Worm (Caenorhabditis elegans): ENCODE results near the gene npr-35.

The npr-35 gene

DNA sequence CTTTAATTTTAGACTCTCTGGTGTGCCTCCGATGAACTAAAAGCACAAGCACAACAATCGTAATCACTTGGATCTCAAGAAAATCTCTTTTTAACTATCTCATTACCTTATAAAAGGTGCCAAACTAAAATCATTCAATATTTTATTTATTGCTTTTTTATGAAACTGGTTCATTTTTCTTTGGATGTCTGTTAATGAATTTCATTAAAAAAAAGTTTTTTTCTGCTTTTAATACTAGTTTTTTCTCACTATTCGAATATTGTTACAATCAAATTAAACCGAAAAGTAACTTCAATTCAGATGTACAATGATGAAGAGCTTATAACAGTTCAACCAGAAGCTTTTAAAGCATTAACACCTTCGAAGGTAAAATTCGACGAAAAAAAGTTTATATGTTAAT lies 32.1 kb downstream of the npr-35 start, which contains the start of gene swd-2.1 (continued):
- TF ChIP-seq daf-16 (GFP tag; optimal IDR thresholded peaks at IDR 0.05) (no peak), daf-16 (tag; optimal IDR thresholded peaks at IDR 0.05) (no peak)

DNA sequence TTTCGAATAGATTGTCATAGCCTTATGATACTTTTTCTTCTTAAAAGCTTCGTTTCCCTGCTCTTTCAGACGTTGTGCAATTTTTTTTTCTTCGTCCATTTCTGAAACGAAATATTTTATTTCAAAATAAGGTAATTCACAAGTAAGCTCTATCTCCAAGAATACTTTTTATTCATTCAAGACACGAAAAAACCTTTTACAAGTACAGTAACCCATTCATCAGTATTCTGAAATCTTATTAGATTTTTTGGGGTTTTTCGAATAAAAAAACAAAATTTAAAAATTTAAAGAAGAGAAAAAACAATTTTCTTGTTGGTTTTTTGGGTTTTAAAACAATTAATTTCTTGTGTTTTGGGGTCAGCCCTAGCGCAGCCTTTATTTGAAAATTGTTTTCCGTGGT lies 35.2 kb downstream of the npr-35 start, which contains the start of gene rpap-3:
rpap-3 (minus strand) TSS at position 101 of the 400 bp plus-strand sequence.
- TF ChIP-seq egl-43 (GFP tag; IDR thresholded peaks at IDR 0.05) = no peak
- TF ChIP-seq daf-16 (GFP tag; optimal IDR thresholded peaks at IDR 0.05) = peak in 1 of 2 experiments; percentile 0
- no peak for TF ChIP-seq daf-16 (tag; optimal IDR thresholded peaks at IDR 0.05)

DNA sequence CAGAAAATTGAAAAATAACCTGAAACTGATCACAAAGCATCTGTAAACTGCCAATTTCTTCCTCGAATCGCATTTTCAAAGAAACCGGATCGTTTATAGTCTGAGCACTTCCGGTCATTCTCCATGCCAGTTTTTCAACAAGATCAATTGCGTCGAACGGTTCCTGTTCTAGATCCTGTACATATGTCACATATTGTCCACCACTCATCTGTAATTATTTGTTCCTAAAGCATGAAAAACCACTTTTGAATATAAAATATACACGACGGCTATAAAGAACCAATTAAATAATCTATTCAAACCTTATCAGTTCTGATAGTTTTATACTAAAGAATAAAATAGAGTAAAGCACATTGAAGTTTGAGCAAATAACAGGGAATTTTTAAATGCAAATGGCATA lies 38.7 kb downstream of the npr-35 start, which contains the start of gene sec-10:
sec-10 (minus strand) TSS at position 208 of the 400 bp plus-strand sequence.
- TF ChIP-seq pqm-1 (tag; optimal IDR thresholded peaks at IDR 0.05) = peak; percentile 9
- no peak for TF ChIP-seq nhr-48 (tag; optimal IDR thresholded peaks at IDR 0.05)
- peak; percentile 63 for TF ChIP-seq php-3 (GFP tag; IDR thresholded peaks at IDR 0.05)
- no peak for TF ChIP-seq hlh-11 (tag; optimal IDR thresholded peaks at IDR 0.05)
- TF ChIP-seq cey-2 (tag; optimal IDR thresholded peaks at IDR 0.05; ENCODE audit: borderline replicate concordance, insufficient read depth) = no peak
- TF ChIP-seq nhr-28 (tag; optimal IDR thresholded peaks at IDR 0.05) = peak; percentile 68
- TF ChIP-seq T26A8.4 (GFP tag; IDR thresholded peaks at IDR 0.05) = peak; percentile 64; the same call in 1 of the 2 replicates
- TF ChIP-seq daf-16 (GFP tag; optimal IDR thresholded peaks at IDR 0.05) = no peak
- TF ChIP-seq daf-16 (tag; optimal IDR thresholded peaks at IDR 0.05) = peak; percentile 42
- no peak for TF ChIP-seq ceh-28 (tag; optimal IDR thresholded peaks at IDR 0.05)
- 0 out of 2 replicates have a peak, but pooled peaks have one; percentile 33 for TF ChIP-seq arid-1 (GFP tag; conservative IDR thresholded peaks at IDR 0.05)
- TF ChIP-seq dve-1 (tag; optimal IDR thresholded peaks at IDR 0.05; ENCODE audit: insufficient read depth) = peak; percentile 57
- TF ChIP-seq lin-13 (GFP tag; optimal IDR thresholded peaks at IDR 0.05) = no peak
- peak; percentile 43; the same call in 1 of the 2 replicates for TF ChIP-seq lin-38 (GFP tag; IDR thresholded peaks at IDR 0.05)
- peak; percentile 60; the same call in 1 of the 2 replicates for TF ChIP-seq zfp-3 (GFP tag; conservative IDR thresholded peaks at IDR 0.05)
- TF ChIP-seq ZK337.2 (GFP tag; IDR thresholded peaks at IDR 0.05) = no peak
- TF ChIP-seq D1046.2 (GFP tag; IDR thresholded peaks at IDR 0.05) = no peak

DNA sequence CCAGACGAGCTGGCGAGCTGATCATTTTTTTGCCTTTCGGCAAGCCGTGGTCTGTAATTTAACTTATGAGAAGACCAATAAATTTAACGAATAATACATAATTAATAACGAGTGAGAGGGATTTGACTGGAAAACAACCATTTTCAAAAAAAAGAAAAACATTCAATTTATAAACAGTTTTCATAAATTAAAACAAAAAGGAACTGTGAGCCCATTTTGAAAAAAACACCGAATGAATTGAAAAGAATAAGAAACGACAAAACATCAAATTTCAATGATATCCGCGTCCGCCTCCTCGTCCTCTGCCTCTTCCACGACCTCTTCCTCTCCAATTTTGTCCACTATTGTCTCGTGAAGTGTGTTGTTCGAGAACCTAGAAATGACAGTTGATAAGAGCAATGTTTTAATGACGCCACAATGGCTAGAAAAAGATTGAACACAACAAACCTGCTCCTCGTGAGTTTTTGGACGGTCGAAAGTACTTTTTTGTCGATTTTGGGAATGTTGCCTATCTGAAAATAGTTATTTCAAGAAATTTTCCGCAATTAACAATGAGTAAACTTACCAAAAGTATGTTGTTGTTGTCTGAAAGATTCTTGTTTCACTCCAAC lies 40.3 kb downstream of the npr-35 start, which contains the start of gene tag-321:
tag-321 (minus strand) TSS at position 51 of the 611 bp plus-strand sequence.
- TF ChIP-seq dve-1 (tag; optimal IDR thresholded peaks at IDR 0.05; ENCODE audit: insufficient read depth) = peak; percentile 62
- TF ChIP-seq hlh-11 (tag; optimal IDR thresholded peaks at IDR 0.05) = peak; percentile 36
- TF ChIP-seq mes-2 (tag; optimal IDR thresholded peaks at IDR 0.05; ENCODE audit: poor library complexity, severe bottlenecking) = peak; percentile 28
- peak; percentile 75 for TF ChIP-seq nhr-28 (tag; optimal IDR thresholded peaks at IDR 0.05)
- TF ChIP-seq hlh-30 (tag; optimal IDR thresholded peaks at IDR 0.05; ENCODE audit: insufficient read depth) = peak; percentile 49
- peak; percentile 32 for TF ChIP-seq nhr-77 (tag; optimal IDR thresholded peaks at IDR 0.05)
- peak; percentile 60 for TF ChIP-seq dmd-6 (GFP tag; IDR thresholded peaks at IDR 0.05)
- TF ChIP-seq ceh-62 (tag; optimal IDR thresholded peaks at IDR 0.05) = no peak
- no peak for TF ChIP-seq ZK546.5 (tag; optimal IDR thresholded peaks at IDR 0.05)
- TF ChIP-seq daf-16 (GFP tag; optimal IDR thresholded peaks at IDR 0.05) = no peak
- peak; percentile 82 for TF ChIP-seq daf-16 (tag; optimal IDR thresholded peaks at IDR 0.05)
- TF ChIP-seq lin-29 (GFP tag; IDR thresholded peaks at IDR 0.05) = no peak

DNA sequence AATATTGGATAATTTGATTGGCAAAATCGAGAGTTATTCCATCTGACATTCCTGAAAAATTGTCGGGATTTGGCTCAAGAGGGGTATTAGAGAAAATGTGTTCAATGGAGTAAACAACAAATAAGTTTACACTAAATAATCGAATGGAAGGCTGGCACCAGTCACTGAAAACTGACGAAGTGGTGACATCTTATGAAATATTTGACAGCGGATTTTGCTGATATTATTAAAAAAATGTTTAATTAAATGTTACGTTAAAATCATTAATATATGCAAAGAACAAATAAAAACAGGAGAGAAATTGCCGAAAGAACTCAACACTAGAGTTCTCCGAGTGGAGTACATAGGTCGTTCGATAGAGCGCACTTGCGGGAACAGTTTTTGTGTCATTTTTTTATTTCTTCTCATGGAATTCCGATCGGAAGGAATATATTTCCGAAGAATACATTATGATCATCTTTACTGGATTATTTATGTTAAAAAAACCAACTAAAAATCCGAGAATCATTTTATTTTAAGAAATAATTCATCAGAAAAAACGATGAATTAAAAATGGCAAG lies 41.9 kb downstream of the npr-35 start, which contains the start of gene tag-322:
tag-322 (minus strand) TSS at position 51 of the 560 bp plus-strand sequence.
- TF ChIP-seq lin-38 (GFP tag; IDR thresholded peaks at IDR 0.05) = peak; percentile 96
- TF ChIP-seq nhr-48 (tag; optimal IDR thresholded peaks at IDR 0.05) = no peak
- peak; percentile 32 to 92 for TF ChIP-seq lsy-2 (tag; optimal IDR thresholded peaks at IDR 0.05)
- peak; percentile 54 for TF ChIP-seq hlh-30 (tag; optimal IDR thresholded peaks at IDR 0.05; ENCODE audit: insufficient read depth)
- TF ChIP-seq ctbp-1 (GFP tag; IDR thresholded peaks at IDR 0.05) = no peak
- TF ChIP-seq arid-1 (GFP tag; conservative IDR thresholded peaks at IDR 0.05) = 0 out of 2 replicates have a peak, but pooled peaks have one; percentile 32
- peak; percentile 62 for TF ChIP-seq rbr-2 (tag; optimal IDR thresholded peaks at IDR 0.05)
- peak; percentile 70 for TF ChIP-seq dve-1 (tag; optimal IDR thresholded peaks at IDR 0.05; ENCODE audit: insufficient read depth)
- TF ChIP-seq snpc-4 (tag; optimal IDR thresholded peaks at IDR 0.05) = no peak
- TF ChIP-seq nhr-6 (tag; optimal IDR thresholded peaks at IDR 0.05) = peak; percentile 31
- peak; percentile 42 for TF ChIP-seq nhr-77 (tag; optimal IDR thresholded peaks at IDR 0.05)
- TF ChIP-seq hlh-11 (tag; optimal IDR thresholded peaks at IDR 0.05) = peak; percentile 32
- TF ChIP-seq T20F7.1 (GFP tag; optimal IDR thresholded peaks at IDR 0.05) = peak; percentile 47
- TF ChIP-seq spr-1 (tag; optimal IDR thresholded peaks at IDR 0.05) = peak; percentile 58
- TF ChIP-seq mep-1 (tag; optimal IDR thresholded peaks at IDR 0.05) = peak; percentile 85
- TF ChIP-seq daf-16 (GFP tag; optimal IDR thresholded peaks at IDR 0.05) = peak in 1 of 2 experiments; percentile 32
- peak; percentile 45 for TF ChIP-seq daf-16 (tag; optimal IDR thresholded peaks at IDR 0.05)
- TF ChIP-seq ztf-7 (tag; optimal IDR thresholded peaks at IDR 0.05) = peak; percentile 11
- TF ChIP-seq dpl-1 (GFP tag; optimal IDR thresholded peaks at IDR 0.05) = peak; percentile 71
- TF ChIP-seq mdl-1 (tag; optimal IDR thresholded peaks at IDR 0.05) = no peak
- peak; percentile 42 for TF ChIP-seq nhr-102 (tag; optimal IDR thresholded peaks at IDR 0.05)
- TF ChIP-seq dmd-6 (GFP tag; IDR thresholded peaks at IDR 0.05) = peak; percentile 25; the same call in 1 of the 2 replicates
- no peak for TF ChIP-seq ceh-44 (GFP tag; IDR thresholded peaks at IDR 0.05)

All from whole organism, L4 larva.